Worm (Caenorhabditis elegans) whole organism, L1 larva: Measurements from ENCODE around the gene spr-3.

Experiments
- hpl-2 ChIP-seq: fragments of 150-350 bp; optimal IDR thresholded peaks from 2 replicates; lab custom pipeline; 2014; ENCODE audit warnings: missing biosample characterization, missing genetic modification reagents, missing genetic modification characterization
- lin-14 ChIP-seq: fragments of 200-800 bp; sonication (Bioruptor generic); optimal IDR thresholded peaks from 2 replicates; lab custom pipeline; 2018; ENCODE audit warnings: mild to moderate bottlenecking, missing genetic modification characterization, moderate library complexity, missing compliant biosample characterization
- lin-35 ChIP-seq, 2 experiments: fragments of 150-350 bp; optimal IDR thresholded peaks; 2 replicates each; lab custom pipeline; 2014; ENCODE audit warnings: missing biosample characterization in 2 of 2, missing genetic modification characterization in 2 of 2, missing genetic modification reagents in 2 of 2
- mab-9 ChIP-seq: fragments of 200-800 bp; sonication (Bioruptor generic); IDR thresholded peaks from 2 replicates; pipeline ENCODE4 v1.3.6; 2022; ENCODE audit warnings: missing genetic modification reagents, missing genetic modification characterization, missing compliant biosample characterization
- nhr-28 ChIP-seq: fragments of 150-350 bp; optimal IDR thresholded peaks from 2 replicates; lab custom pipeline; 2014; ENCODE audit warnings: missing biosample characterization, missing genetic modification characterization
- nhr-76 ChIP-seq: sonication (generic microtip); optimal IDR thresholded peaks from 2 replicates; lab custom pipeline; 2017; ENCODE audit warnings: missing biosample characterization, missing genetic modification characterization
- skn-1 ChIP-seq: fragments of 150-350 bp; optimal IDR thresholded peaks from 2 replicates; lab custom pipeline; 2014; ENCODE audit warnings: missing biosample characterization, missing genetic modification characterization
- snpc-4 ChIP-seq: fragments of 150-350 bp; optimal IDR thresholded peaks from 2 replicates; lab custom pipeline; 2014; ENCODE audit warnings: missing biosample characterization, missing genetic modification characterization
- tbx-2 ChIP-seq: sonication (generic microtip); optimal IDR thresholded peaks from 2 replicates; lab custom pipeline; 2016; ENCODE audit warnings: missing genetic modification characterization, missing compliant biosample characterization
- zag-1 ChIP-seq: fragments of 150-350 bp; optimal IDR thresholded peaks from 2 replicates; lab custom pipeline; 2014; ENCODE audit warnings: missing biosample characterization, missing genetic modification characterization

ce11 chrX:4498078-4498477, 15.8 kb upstream of the spr-3 start:
- TF ChIP-seq tbx-2 (tag; lab: Kevin White, UChicago) (no peak), zag-1 (tag; lab: Kevin White, UChicago) (no peak), nhr-76 (no peak), skn-1 (no peak), snpc-4 (tag; lab: Kevin White, UChicago) (no peak), lin-14 (GFP tag; lab: Kevin White, UChicago) (no peak), hpl-2 (GFP tag; lab: Kevin White, UChicago) (no peak), nhr-28 (tag; lab: Kevin White, UChicago) (no peak), mab-9 (GFP tag; lab: Robert Waterston, UW) (no peak), lin-35 (GFP tag; optimal IDR thresholded peaks at IDR 0.05; lab: Kevin White, UChicago) (peak in 1 of 2 experiments; percentile 48)
